Fruit fly (Drosophila melanogaster) whole organism, embryonic: ENCODE data around the gene MICAL-like.

Source experiments
- BEAF-32 ChIP-seq: fragments of 200-800 bp; sonication (Bioruptor generic); optimal IDR thresholded peaks from 3 replicates; lab custom pipeline; 2017; ENCODE audit warnings: missing biosample characterization, missing genetic modification characterization, mild to moderate bottlenecking, moderate library complexity, missing genetic modification reagents
- Blimp-1 ChIP-seq: fragments of 200-800 bp; sonication (Bioruptor generic); optimal IDR thresholded peaks from 3 replicates; lab custom pipeline; 2018; ENCODE audit warnings: missing biosample characterization, missing genetic modification characterization, mild to moderate bottlenecking, moderate library complexity, missing genetic modification reagents
- CG10209 ChIP-seq: fragments of 200-800 bp; sonication (Bioruptor generic); optimal IDR thresholded peaks from 3 replicates; lab custom pipeline; 2017; ENCODE audit warnings: missing biosample characterization, mild to moderate bottlenecking, missing genetic modification characterization, missing genetic modification reagents
- CG10654 ChIP-seq: fragments of 200-800 bp; sonication (Bioruptor generic); optimal IDR thresholded peaks from 2 replicates; lab custom pipeline; 2016; ENCODE audit warnings: missing biosample characterization, missing genetic modification characterization
- CG10979 ChIP-seq: fragments of 200-800 bp; sonication (Bioruptor generic); optimal IDR thresholded peaks from 2 replicates; lab custom pipeline; 2018; ENCODE audit warnings: missing biosample characterization, mild to moderate bottlenecking, missing genetic modification characterization, moderate library complexity
- CG11398 ChIP-seq: fragments of 200-800 bp; sonication (Bioruptor generic); optimal IDR thresholded peaks from 2 replicates; lab custom pipeline; 2016; ENCODE audit warnings: missing biosample characterization, missing genetic modification characterization
- CG11504 ChIP-seq: fragments of 200-800 bp; sonication (Bioruptor generic); optimal IDR thresholded peaks from 3 replicates; lab custom pipeline; 2019; ENCODE audit warnings: missing biosample characterization, mild to moderate bottlenecking, missing genetic modification characterization, moderate library complexity
- CG12769 ChIP-seq: fragments of 200-800 bp; sonication (Bioruptor generic); optimal IDR thresholded peaks from 2 replicates; lab custom pipeline; 2019; ENCODE audit warnings: missing biosample characterization, mild to moderate bottlenecking, missing genetic modification characterization, moderate library complexity
- CG13287 ChIP-seq: fragments of 200-800 bp; sonication (Bioruptor generic); IDR thresholded peaks from 2 replicates; pipeline ENCODE4 v1.3.6; 2022; ENCODE audit warnings: missing biosample characterization, missing genetic modification characterization; ENCODE audit not compliant: partially characterized antibody
- CG15601 ChIP-seq: fragments of 200-800 bp; sonication (Bioruptor generic); optimal IDR thresholded peaks from 3 replicates; lab custom pipeline; 2019; ENCODE audit warnings: missing biosample characterization, mild to moderate bottlenecking, missing genetic modification characterization, moderate library complexity
- CG1602 ChIP-seq: fragments of 200-800 bp; sonication (Bioruptor generic); optimal IDR thresholded peaks from 3 replicates; lab custom pipeline; 2016; ENCODE audit warnings: missing biosample characterization, missing genetic modification characterization
- CG17361 ChIP-seq: fragments of 200-800 bp; sonication (Bioruptor generic); IDR thresholded peaks from 3 replicates; pipeline ENCODE4 v1.3.6; 2022; ENCODE audit warnings: missing biosample characterization, missing genetic modification characterization
- CG17802 ChIP-seq: fragments of 200-800 bp; sonication (Bioruptor generic); optimal IDR thresholded peaks from 2 replicates; lab custom pipeline; 2018; ENCODE audit warnings: missing biosample characterization, mild to moderate bottlenecking, missing genetic modification characterization, moderate library complexity
- CG18599 ChIP-seq: fragments of 200-800 bp; sonication (Bioruptor generic); optimal IDR thresholded peaks from 3 replicates; lab custom pipeline; 2017; ENCODE audit warnings: missing biosample characterization, missing genetic modification characterization, mild to moderate bottlenecking, moderate library complexity, missing genetic modification reagents
- CG2712 ChIP-seq: fragments of 200-800 bp; optimal IDR thresholded peaks from 3 replicates; lab custom pipeline; 2019; ENCODE audit warnings: missing biosample characterization, mild to moderate bottlenecking, missing genetic modification characterization, moderate library complexity
- CG31441 ChIP-seq: fragments of 200-800 bp; sonication (Bioruptor generic); IDR thresholded peaks from 2 replicates; pipeline ENCODE4 v1.3.6; 2022; ENCODE audit warnings: missing biosample characterization, missing genetic modification characterization
- CG32772 ChIP-seq: fragments of 200-800 bp; sonication (Bioruptor generic); IDR thresholded peaks from 2 replicates; pipeline ENCODE4 v1.3.6; 2022; ENCODE audit warnings: missing biosample characterization, missing genetic modification characterization
- CG3726 ChIP-seq: fragments of 200-800 bp; sonication (Bioruptor generic); IDR thresholded peaks from 3 replicates; pipeline ENCODE4, ENCODE4 v1.3.6; 2022; ENCODE audit warnings: missing biosample characterization, missing genetic modification characterization
- CG4424 ChIP-seq: fragments of 200-800 bp; sonication (Bioruptor generic); optimal IDR thresholded peaks from 3 replicates; lab custom pipeline; 2016; ENCODE audit warnings: missing biosample characterization, missing genetic modification characterization
- CG6791 ChIP-seq: fragments of 200-800 bp; sonication (Bioruptor generic); IDR thresholded peaks from 3 replicates; pipeline ENCODE4 v1.3.6; 2022; ENCODE audit warnings: missing biosample characterization, missing genetic modification characterization; ENCODE audit not compliant: partially characterized antibody
- CG7556 ChIP-seq: fragments of 200-800 bp; sonication (Bioruptor generic); optimal IDR thresholded peaks from 2 replicates; lab custom pipeline; 2017; ENCODE audit warnings: missing biosample characterization, mild to moderate bottlenecking, missing genetic modification characterization
- CG8290 ChIP-seq, 3 experiments: fragments of 200-800 bp; sonication (Bioruptor generic); optimal IDR thresholded peaks; 2 replicates each; lab custom pipeline; 2016 to 2019; ENCODE audit warnings: missing biosample characterization in 3 of 3, missing genetic modification characterization in 3 of 3, mild to moderate bottlenecking in 2 of 3, moderate library complexity in 1 of 3
- CG9215 ChIP-seq: fragments of 200-800 bp; sonication (Bioruptor generic); IDR thresholded peaks from 2 replicates; pipeline ENCODE4 v1.3.6; 2022; ENCODE audit warnings: missing biosample characterization, missing genetic modification characterization
- D19A ChIP-seq: fragments of 200-800 bp; optimal IDR thresholded peaks from 3 replicates; lab custom pipeline; 2019; ENCODE audit warnings: missing biosample characterization, mild to moderate bottlenecking, missing genetic modification characterization, moderate library complexity
- Dll ChIP-seq: fragments of 200-800 bp; sonication (Bioruptor generic); IDR thresholded peaks from 4 replicates; pipeline ENCODE4 v1.3.6; 2022; ENCODE audit warnings: missing biosample characterization, missing genetic modification characterization; ENCODE audit not compliant: partially characterized antibody
- Hey ChIP-seq: fragments of 200-800 bp; sonication (Bioruptor generic); optimal IDR thresholded peaks from 3 replicates; lab custom pipeline; 2018; ENCODE audit warnings: missing biosample characterization, mild to moderate bottlenecking, missing genetic modification characterization
- Kr ChIP-seq: fragments of 200-800 bp; sonication (Bioruptor generic); optimal IDR thresholded peaks from 2 replicates; lab custom pipeline; 2017; ENCODE audit warnings: missing biosample characterization, mild to moderate bottlenecking, missing genetic modification characterization
- Lhr ChIP-seq: fragments of 200-800 bp; sonication (Bioruptor generic); optimal IDR thresholded peaks from 3 replicates; lab custom pipeline; 2017; ENCODE audit warnings: mild to moderate bottlenecking, missing biosample characterization, missing genetic modification reagents, missing genetic modification characterization
- NC2β ChIP-seq: fragments of 200-800 bp; sonication (Bioruptor generic); optimal IDR thresholded peaks from 2 replicates; lab custom pipeline; 2016; ENCODE audit warnings: missing biosample characterization, missing genetic modification characterization
- bab2 ChIP-seq: fragments of 200-800 bp; sonication (Bioruptor generic); optimal IDR thresholded peaks from 2 replicates; lab custom pipeline; 2016; ENCODE audit warnings: missing biosample characterization, missing genetic modification characterization
- bcd ChIP-seq: fragments of 200-800 bp; sonication (Bioruptor generic); optimal IDR thresholded peaks from 2 replicates; lab custom pipeline; 2017; ENCODE audit warnings: missing biosample characterization, mild to moderate bottlenecking, missing genetic modification characterization
- bsh ChIP-seq, 2 experiments: fragments of 200-800 bp; sonication (Bioruptor generic); optimal IDR thresholded peaks; 2 replicates each; lab custom pipeline; 2017 to 2018; ENCODE audit warnings: mild to moderate bottlenecking in 2 of 2, missing biosample characterization in 2 of 2, missing genetic modification characterization in 2 of 2, moderate library complexity in 1 of 2
- cad ChIP-seq: fragments of >200 bp; optimal IDR thresholded peaks from 2 replicates; lab custom pipeline; 2017; ENCODE audit warnings: missing biosample characterization, missing genetic modification characterization
- ci ChIP-seq: fragments of 200-800 bp; sonication (Bioruptor generic); IDR thresholded peaks from 3 replicates; pipeline ENCODE4 v1.3.6; 2022; ENCODE audit warnings: missing biosample characterization, missing genetic modification characterization
- crol ChIP-seq: fragments of 200-800 bp; sonication (Bioruptor generic); IDR thresholded peaks from 2 replicates; pipeline ENCODE4 v1.3.6; 2022; ENCODE audit warnings: missing biosample characterization, missing genetic modification characterization
- dati ChIP-seq: fragments of 200-800 bp; sonication (Bioruptor generic); IDR thresholded peaks from 2 replicates; pipeline ENCODE4 v1.3.6; 2022; ENCODE audit warnings: missing biosample characterization, missing genetic modification characterization
- ftz-f1 ChIP-seq: fragments of 200-800 bp; sonication (Bioruptor generic); optimal IDR thresholded peaks from 2 replicates; lab custom pipeline; 2016; ENCODE audit warnings: missing biosample characterization, missing genetic modification characterization
- gem ChIP-seq: fragments of 200-800 bp; sonication (Bioruptor generic); optimal IDR thresholded peaks from 2 replicates; lab custom pipeline; 2019; ENCODE audit warnings: missing biosample characterization, mild to moderate bottlenecking, missing genetic modification characterization, moderate library complexity
- ken ChIP-seq: fragments of 200-800 bp; sonication (Bioruptor generic); IDR thresholded peaks from 3 replicates; pipeline ENCODE4 v1.3.6; 2022; ENCODE audit warnings: missing biosample characterization, missing genetic modification characterization
- lola ChIP-seq, 3 experiments: fragments of >200 bp in 2 of 3; fragments of 200-800 bp in 1 of 3; sonication (Bioruptor generic) in 1 of 3; optimal IDR thresholded peaks; 2 replicates each; lab custom pipeline; 2017 to 2019; ENCODE audit warnings: missing biosample characterization in 3 of 3, missing genetic modification characterization in 3 of 3, mild to moderate bottlenecking in 1 of 3, moderate library complexity in 1 of 3
- row ChIP-seq: fragments of 200-800 bp; sonication (Bioruptor generic); IDR thresholded peaks from 3 replicates; pipeline ENCODE4 v1.3.6; 2022; ENCODE audit warnings: missing biosample characterization, missing genetic modification characterization
- seq ChIP-seq: fragments of 200-800 bp; sonication (Bioruptor generic); IDR thresholded peaks from 2 replicates; pipeline ENCODE4 v1.3.6; 2022; ENCODE audit warnings: missing biosample characterization, missing genetic modification characterization
- slp2 ChIP-seq: fragments of 200-800 bp; sonication (Bioruptor generic); optimal IDR thresholded peaks from 2 replicates; lab custom pipeline; 2016; ENCODE audit warnings: missing biosample characterization, missing genetic modification characterization
- sqz ChIP-seq: fragments of 200-800 bp; sonication (Bioruptor generic); optimal IDR thresholded peaks from 3 replicates; lab custom pipeline; 2018; ENCODE audit warnings: missing biosample characterization, mild to moderate bottlenecking, missing genetic modification characterization
- twi ChIP-seq: fragments of 200-800 bp; optimal IDR thresholded peaks from 2 replicates; lab custom pipeline; 2019; ENCODE audit warnings: missing biosample characterization, mild to moderate bottlenecking, missing genetic modification characterization, moderate library complexity
- unc-4 ChIP-seq: fragments of 200-800 bp; sonication (Bioruptor generic); IDR thresholded peaks from 2 replicates; pipeline ENCODE4 v1.3.6; 2022; ENCODE audit warnings: missing biosample characterization, missing genetic modification characterization; ENCODE audit not compliant: partially characterized antibody
- wek ChIP-seq: fragments of 200-800 bp; sonication (Bioruptor generic); optimal IDR thresholded peaks from 3 replicates; lab custom pipeline; 2018; ENCODE audit warnings: missing biosample characterization, mild to moderate bottlenecking, missing genetic modification characterization, moderate library complexity

The MICAL-like gene

dm6 chr3L:13032085-13032914 is 17.2 kb upstream of the MICAL-like start (continued):
- TF ChIP-seq CG2712 (tag; lab: Kevin White, UChicago), result peak; percentile 54
- peak; percentile 54 for TF ChIP-seq row (GFP tag; lab: Robert Waterston, UW)
- peak; percentile 93 for TF ChIP-seq CG15601 (tag; lab: Kevin White, UChicago)
- TF ChIP-seq CG10979 (tag; lab: Kevin White, UChicago), result peak; percentile 54
- peak; percentile 39 for TF ChIP-seq CG11504 (tag; lab: Kevin White, UChicago)
- TF ChIP-seq sqz (GFP tag; lab: Kevin White, UChicago), result peak; percentile 16
- TF ChIP-seq unc-4 (GFP tag; lab: Robert Waterston, UW), result peak; percentile 35; the same call in 1 of the 2 replicates
- no peak for TF ChIP-seq CG3726 (GFP tag; lab: Robert Waterston, UW)
- TF ChIP-seq CG10654, result no peak
- peak; percentile 36 for TF ChIP-seq wek (GFP tag; lab: Kevin White, UChicago)
- no peak for TF ChIP-seq Hey (tag; lab: Kevin White, UChicago)
- TF ChIP-seq Dll, result peak; percentile 72
- TF ChIP-seq BEAF-32, result peak; percentile 64
- peak; percentile 23 for TF ChIP-seq D19A (tag; lab: Kevin White, UChicago)
- no peak for TF ChIP-seq twi (tag; lab: Kevin White, UChicago)
- peak; percentile 4 for TF ChIP-seq Lhr (GFP tag; lab: Kevin White, UChicago)
- TF ChIP-seq Kr, result no peak
- no peak for TF ChIP-seq dati
- TF ChIP-seq CG10209 (GFP tag; lab: Kevin White, UChicago), result peak; percentile 11
- TF ChIP-seq CG11398 (GFP tag; lab: Kevin White, UChicago), result peak; percentile 2
- TF ChIP-seq CG8290 (GFP tag; optimal IDR thresholded peaks at IDR 0.05; lab: Kevin White, UChicago), result no peak
- TF ChIP-seq CG8290 (tag; optimal IDR thresholded peaks at IDR 0.05; lab: Kevin White, UChicago), result peak in 1 of 2 experiments; percentile 61
- peak; percentile 41; the same call in 1 of the 2 replicates for TF ChIP-seq CG13287
- TF ChIP-seq cad (GFP tag; lab: Kevin White, UChicago), result no peak
- TF ChIP-seq CG17361 (GFP tag; lab: Robert Waterston, UW), result peak; percentile 75
- peak; percentile 26 for TF ChIP-seq NC2β (GFP tag; lab: Kevin White, UChicago)
- TF ChIP-seq CG4424 (GFP tag; lab: Kevin White, UChicago), result peak; percentile 22
- peak in 1 of 3 experiments; percentile 75 for TF ChIP-seq lola (GFP tag; optimal IDR thresholded peaks at IDR 0.05; lab: Kevin White, UChicago)
- TF ChIP-seq ci (GFP tag; lab: Robert Waterston, UW), result no peak; the same call in 2 of the 3 replicates
- no peak for TF ChIP-seq seq (GFP tag; lab: Robert Waterston, UW)
- TF ChIP-seq CG7556, result peak; percentile 57
- TF ChIP-seq gem (tag; lab: Kevin White, UChicago), result peak; percentile 56
- peak; percentile 50; the same call in 1 of the 3 replicates for TF ChIP-seq CG6791 (GFP tag; lab: Robert Waterston, UW)
- peak; percentile 24; the same call in 1 of the 2 replicates for TF ChIP-seq crol (GFP tag; lab: Robert Waterston, UW)
- no peak for TF ChIP-seq ken (GFP tag; lab: Robert Waterston, UW)
- TF ChIP-seq bcd (GFP tag; lab: Kevin White, UChicago), result peak; percentile 3
- peak in 1 of 2 experiments; percentile 16 for TF ChIP-seq bsh (GFP tag; optimal IDR thresholded peaks at IDR 0.05; lab: Kevin White, UChicago)
- peak; percentile 62 for TF ChIP-seq Blimp-1 (GFP tag; lab: Kevin White, UChicago)
- no peak for TF ChIP-seq CG32772 (GFP tag; lab: Robert Waterston, UW)
- TF ChIP-seq slp2 (GFP tag; lab: Kevin White, UChicago), result no peak
- TF ChIP-seq CG1602 (GFP tag; lab: Kevin White, UChicago), result no peak
- no peak for TF ChIP-seq CG9215 (GFP tag; lab: Robert Waterston, UW)
- TF ChIP-seq bab2 (GFP tag; lab: Kevin White, UChicago), result no peak
- no peak for TF ChIP-seq CG18599
- TF ChIP-seq ftz-f1 (GFP tag; lab: Kevin White, UChicago), result no peak
- TF ChIP-seq CG12769, result peak; percentile 21
- TF ChIP-seq CG31441, result peak; percentile 88
- TF ChIP-seq CG17802 (tag; lab: Kevin White, UChicago), result no peak
